Fruit fly (Drosophila melanogaster): ENCODE results near the gene CG6999.
"Not testable (repeated sequence)": the region's sequence is repeated elsewhere in the genome, so short reads cannot be mapped to it uniquely, and the experiment has no call there.

DNA sequence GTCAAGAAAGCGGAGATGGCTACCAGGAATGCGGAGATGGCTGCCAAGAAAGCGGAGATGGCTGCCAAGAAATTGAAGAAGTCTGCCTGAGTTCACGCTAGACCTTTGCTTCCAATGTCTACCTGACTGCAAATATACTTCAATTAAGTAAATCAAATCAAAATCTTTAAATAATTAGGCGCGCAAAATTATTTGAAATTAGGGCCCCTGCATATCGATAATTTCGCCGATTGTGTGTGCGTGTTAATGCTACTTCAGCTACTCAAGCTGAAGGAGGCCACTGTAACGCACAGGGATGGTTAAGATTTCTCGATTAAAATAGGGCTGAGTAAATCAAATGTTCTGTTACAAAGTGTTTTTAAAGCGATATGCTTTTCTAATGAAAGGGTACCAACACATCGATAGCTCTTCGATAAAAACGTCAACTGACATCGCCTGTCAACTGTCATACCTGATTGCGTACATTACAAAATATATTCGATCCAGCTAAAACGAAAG, at the start of gene CG6999:
- TF ChIP-seq cad, CG12942 (GFP tag; optimal IDR thresholded peaks at IDR 0.05): not testable (repeated sequence)

Measured in whole organism, embryonic.